Worm (Caenorhabditis elegans) whole organism, L4 larva: ENCODE data around the gene C02H6.3.

ENCODE experiments used
- Y105C5A.15 ChIP-seq: fragments of 200-800 bp; sonication (Bioruptor generic); IDR thresholded peaks from 2 replicates; pipeline ENCODE4 v1.3.6; 2022; ENCODE audit warnings: missing genetic modification characterization, missing compliant biosample characterization
- ceh-20 ChIP-seq: fragments of 200-800 bp; sonication (Bioruptor generic); IDR thresholded peaks from 2 replicates; pipeline ENCODE4 v1.3.6; 2022; ENCODE audit warnings: missing genetic modification reagents, missing genetic modification characterization, missing compliant biosample characterization
- lin-1 ChIP-seq: fragments of 200-800 bp; sonication (Bioruptor generic); IDR thresholded peaks from 2 replicates; pipeline ENCODE4 v1.3.6; 2022; ENCODE audit warnings: missing genetic modification reagents, missing genetic modification characterization, missing compliant biosample characterization
- lin-39 ChIP-seq: fragments of 150-350 bp; optimal IDR thresholded peaks from 2 replicates; lab custom pipeline; 2014; ENCODE audit warnings: missing biosample characterization, missing genetic modification reagents, missing genetic modification characterization
- lir-3 ChIP-seq: sonication (generic microtip); optimal IDR thresholded peaks from 2 replicates; lab custom pipeline; 2016; ENCODE audit warnings: mild to moderate bottlenecking, missing genetic modification characterization, missing compliant biosample characterization
- lsy-2 ChIP-seq, 2 experiments: fragments of 150-350 bp in 1 of 2; sonication (generic microtip) in 1 of 2; optimal IDR thresholded peaks; 2 replicates each; lab custom pipeline; 2014 to 2017; ENCODE audit warnings: missing biosample characterization in 2 of 2, missing genetic modification characterization in 2 of 2
- mep-1 ChIP-seq: fragments of 150-350 bp; sonication (generic microtip); optimal IDR thresholded peaks from 3 replicates; lab custom pipeline; 2014; ENCODE audit warnings: missing biosample characterization, missing genetic modification characterization
- nhr-48 ChIP-seq: sonication (generic microtip); optimal IDR thresholded peaks from 2 replicates; lab custom pipeline; 2016; ENCODE audit warnings: mild to moderate bottlenecking, missing genetic modification characterization, missing compliant biosample characterization
- pqm-1 ChIP-seq: sonication (generic microtip); optimal IDR thresholded peaks from 2 replicates; lab custom pipeline; 2017; ENCODE audit warnings: missing biosample characterization, missing genetic modification characterization
- skn-1 ChIP-seq: fragments of 150-350 bp; optimal IDR thresholded peaks from 2 replicates; lab custom pipeline; 2014; ENCODE audit warnings: missing biosample characterization, missing genetic modification characterization
- snpc-1.2 ChIP-seq: fragments of 200-800 bp; sonication (Bioruptor generic); IDR thresholded peaks from 2 replicates; pipeline ENCODE4 v1.3.6; 2022; ENCODE audit warnings: missing genetic modification reagents, missing genetic modification characterization, missing compliant biosample characterization
- vab-7 ChIP-seq: fragments of 200-800 bp; sonication (Bioruptor generic); IDR thresholded peaks from 2 replicates; pipeline ENCODE4 v1.3.6; 2022; ENCODE audit warnings: missing genetic modification reagents, missing genetic modification characterization, missing compliant biosample characterization

- no peak for TF ChIP-seq lin-39 (tag; lab: Kevin White, UChicago)
- no peak for TF ChIP-seq lsy-2 (tag; optimal IDR thresholded peaks at IDR 0.05; lab: Kevin White, UChicago)
- no peak for TF ChIP-seq skn-1
- no peak for TF ChIP-seq vab-7 (GFP tag; lab: Robert Waterston, UW)
- TF ChIP-seq snpc-1.2 (GFP tag; lab: Robert Waterston, UW) = no peak
- no peak for TF ChIP-seq lir-3 (tag; lab: Kevin White, UChicago)
- no peak for TF ChIP-seq Y105C5A.15 (GFP tag; lab: Robert Waterston, UW)
- no peak for TF ChIP-seq lin-1 (GFP tag; lab: Robert Waterston, UW)
- TF ChIP-seq mep-1 (tag; lab: Kevin White, UChicago) = no peak
- TF ChIP-seq nhr-48 (tag; lab: Kevin White, UChicago) = no peak
- no peak for TF ChIP-seq pqm-1
- no peak for TF ChIP-seq ceh-20 (GFP tag; lab: Robert Waterston, UW)
Observed at ce11 chrV:7355464-7355863, 32.2 kb downstream of the C02H6.3 start, which contains the start of gene tag-293.
